Worm (Caenorhabditis elegans) whole organism, mixed stage, embryonic: ENCODE measurements around the gene T20F7.3.

Experiments used
- blmp-1 ChIP-seq: fragments of 150-350 bp; optimal IDR thresholded peaks from 2 replicates; lab custom pipeline; 2014; ENCODE audit warnings: missing biosample characterization, missing genetic modification characterization
- nhr-237 ChIP-seq: fragments of 150-350 bp; optimal IDR thresholded peaks from 2 replicates; lab custom pipeline; 2014; ENCODE audit warnings: missing biosample characterization, missing genetic modification characterization
- unc-62 ChIP-seq: fragments of 150-350 bp; optimal IDR thresholded peaks from 2 replicates; lab custom pipeline; 2014; ENCODE audit warnings: missing biosample characterization, missing genetic modification reagents, missing genetic modification characterization

- TF ChIP-seq unc-62 (no peak), blmp-1 (tag; lab: Kevin White, UChicago) (no peak), nhr-237 (tag; lab: Kevin White, UChicago) (no peak)
Observed at ce11 chrX:16818271-16818670, 41.9 kb upstream of the T20F7.3 start.
